Fruit fly (Drosophila melanogaster) whole organism, pupa: Measurements from ENCODE around the gene Polr1H.

Experiments
- CG10348 ChIP-seq: fragments of 200-800 bp; sonication (Bioruptor generic); IDR thresholded peaks from 2 replicates; pipeline ENCODE4 v1.3.6; 2022; ENCODE audit warnings: missing biosample characterization, missing genetic modification characterization
- CG12605 ChIP-seq: fragments of 200-800 bp; sonication (Bioruptor generic); IDR thresholded peaks from 2 replicates; pipeline ENCODE4 v1.3.6; 2022; ENCODE audit warnings: missing biosample characterization, missing genetic modification characterization
- CG13204 ChIP-seq: fragments of 200-800 bp; sonication (Bioruptor generic); optimal IDR thresholded peaks from 2 replicates; lab custom pipeline; 2018; ENCODE audit warnings: missing biosample characterization, mild to moderate bottlenecking, missing genetic modification characterization, moderate library complexity
- CG14655 ChIP-seq: fragments of 200-800 bp; sonication (Bioruptor generic); optimal IDR thresholded peaks from 3 replicates; lab custom pipeline; 2017; ENCODE audit warnings: mild to moderate bottlenecking, missing biosample characterization, missing genetic modification reagents, missing genetic modification characterization
- CG15710 ChIP-seq: fragments of 200-800 bp; sonication (Bioruptor generic); optimal IDR thresholded peaks from 2 replicates; lab custom pipeline; 2018; ENCODE audit warnings: missing biosample characterization, mild to moderate bottlenecking, missing genetic modification characterization, moderate library complexity
- CG17806 ChIP-seq: fragments of 200-800 bp; sonication (Bioruptor generic); optimal IDR thresholded peaks from 2 replicates; lab custom pipeline; 2018; ENCODE audit warnings: missing biosample characterization, mild to moderate bottlenecking, missing genetic modification characterization, moderate library complexity
- CG32121 ChIP-seq: fragments of 200-800 bp; sonication (Bioruptor generic); IDR thresholded peaks from 2 replicates; pipeline ENCODE4 v1.3.6; 2022; ENCODE audit warnings: missing biosample characterization, missing genetic modification characterization
- CG34367 ChIP-seq: fragments of 200-800 bp; sonication (Bioruptor generic); optimal IDR thresholded peaks from 2 replicates; lab custom pipeline; 2018; ENCODE audit warnings: missing biosample characterization, mild to moderate bottlenecking, missing genetic modification characterization
- CG4496 ChIP-seq: fragments of 200-800 bp; sonication (Bioruptor generic); IDR thresholded peaks from 3 replicates; pipeline ENCODE4 v1.3.6; 2022; ENCODE audit warnings: missing biosample characterization, missing genetic modification characterization
- CG8159 ChIP-seq: fragments of 200-800 bp; sonication (Bioruptor generic); optimal IDR thresholded peaks from 3 replicates; lab custom pipeline; 2018; ENCODE audit warnings: missing biosample characterization, mild to moderate bottlenecking, missing genetic modification characterization, moderate library complexity
- CG8301 ChIP-seq: fragments of 200-800 bp; sonication (Bioruptor generic); optimal IDR thresholded peaks from 2 replicates; lab custom pipeline; 2018; ENCODE audit warnings: missing biosample characterization, mild to moderate bottlenecking, missing genetic modification characterization
- CG9948 ChIP-seq: fragments of 200-800 bp; sonication (Bioruptor generic); optimal IDR thresholded peaks from 2 replicates; lab custom pipeline; 2018; ENCODE audit warnings: missing biosample characterization, mild to moderate bottlenecking, missing genetic modification characterization, moderate library complexity
- D1 ChIP-seq: fragments of 200-800 bp; sonication (Bioruptor generic); optimal IDR thresholded peaks from 2 replicates; lab custom pipeline; 2018; ENCODE audit warnings: missing biosample characterization, mild to moderate bottlenecking, missing genetic modification characterization, moderate library complexity
- EcR ChIP-seq: fragments of 200-800 bp; sonication (Bioruptor generic); optimal IDR thresholded peaks from 3 replicates; lab custom pipeline; 2019; ENCODE audit warnings: missing biosample characterization, missing genetic modification characterization, mild to moderate bottlenecking, moderate library complexity, missing genetic modification reagents
- Ets98B ChIP-seq: fragments of 200-800 bp; sonication (Bioruptor generic); IDR thresholded peaks from 2 replicates; pipeline ENCODE4 v1.3.6; 2022; ENCODE audit warnings: missing biosample characterization, missing genetic modification characterization
- Pif1A ChIP-seq: fragments of 200-800 bp; sonication (Bioruptor generic); optimal IDR thresholded peaks from 3 replicates; lab custom pipeline; 2016; ENCODE audit warnings: missing biosample characterization, missing genetic modification characterization
- Pif1B ChIP-seq: fragments of 200-800 bp; sonication (Bioruptor generic); optimal IDR thresholded peaks from 3 replicates; lab custom pipeline; 2016; ENCODE audit warnings: missing biosample characterization, missing genetic modification characterization
- Snoo ChIP-seq: fragments of 200-800 bp; sonication (Bioruptor generic); optimal IDR thresholded peaks from 3 replicates; lab custom pipeline; 2017; ENCODE audit warnings: missing biosample characterization, mild to moderate bottlenecking, missing genetic modification characterization, inconsistent platforms
- fd96Ca ChIP-seq: fragments of 200-800 bp; sonication (Bioruptor generic); IDR thresholded peaks from 3 replicates; pipeline ENCODE4 v1.3.6; 2022; ENCODE audit warnings: missing biosample characterization, missing genetic modification characterization
- gl ChIP-seq: fragments of 200-800 bp; sonication (Bioruptor generic); optimal IDR thresholded peaks from 2 replicates; lab custom pipeline; 2018; ENCODE audit warnings: missing biosample characterization, mild to moderate bottlenecking, missing genetic modification characterization
- rn ChIP-seq: fragments of 200-800 bp; sonication (Bioruptor generic); IDR thresholded peaks from 2 replicates; pipeline ENCODE4 v1.3.6; 2022; ENCODE audit warnings: missing biosample characterization, missing genetic modification characterization

Gene Polr1H

DNA sequence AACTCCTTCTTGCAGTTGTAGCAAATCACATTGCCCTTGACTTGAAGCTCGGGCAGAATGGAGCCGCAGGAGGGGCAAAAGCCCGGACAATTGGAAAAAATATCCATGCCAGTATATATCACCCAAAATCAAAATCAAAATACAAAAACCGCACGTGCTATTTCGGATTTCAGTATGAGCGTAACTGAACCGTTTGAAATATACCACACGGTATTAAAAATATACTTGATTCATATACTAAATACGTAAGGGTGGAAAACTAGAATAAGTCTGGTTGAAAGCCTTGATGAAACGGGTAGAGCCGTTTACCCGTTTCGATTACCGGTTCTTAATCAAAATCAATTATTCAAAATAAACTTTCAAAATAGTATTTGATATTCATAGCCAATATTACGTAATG is at the start of gene Polr1H:
Gene Polr1H, minus strand, starts transcription at position 188 of the 400 bp plus-strand sequence.
- TF ChIP-seq CG9948 (tag; lab: Kevin White, UChicago): no peak
- TF ChIP-seq CG4496 (GFP tag; lab: Robert Waterston, UW): no peak
- no peak for TF ChIP-seq CG12605 (GFP tag; lab: Robert Waterston, UW)
- no peak for TF ChIP-seq CG34367 (tag; lab: Kevin White, UChicago)
- no peak for TF ChIP-seq EcR (GFP tag; lab: Kevin White, UChicago)
- no peak for TF ChIP-seq D1
- no peak for TF ChIP-seq rn
- no peak for TF ChIP-seq CG8159
- no peak for TF ChIP-seq Ets98B (GFP tag; lab: Robert Waterston, UW)
- no peak for TF ChIP-seq gl (tag; lab: Kevin White, UChicago)
- TF ChIP-seq CG10348: no peak

DNA sequence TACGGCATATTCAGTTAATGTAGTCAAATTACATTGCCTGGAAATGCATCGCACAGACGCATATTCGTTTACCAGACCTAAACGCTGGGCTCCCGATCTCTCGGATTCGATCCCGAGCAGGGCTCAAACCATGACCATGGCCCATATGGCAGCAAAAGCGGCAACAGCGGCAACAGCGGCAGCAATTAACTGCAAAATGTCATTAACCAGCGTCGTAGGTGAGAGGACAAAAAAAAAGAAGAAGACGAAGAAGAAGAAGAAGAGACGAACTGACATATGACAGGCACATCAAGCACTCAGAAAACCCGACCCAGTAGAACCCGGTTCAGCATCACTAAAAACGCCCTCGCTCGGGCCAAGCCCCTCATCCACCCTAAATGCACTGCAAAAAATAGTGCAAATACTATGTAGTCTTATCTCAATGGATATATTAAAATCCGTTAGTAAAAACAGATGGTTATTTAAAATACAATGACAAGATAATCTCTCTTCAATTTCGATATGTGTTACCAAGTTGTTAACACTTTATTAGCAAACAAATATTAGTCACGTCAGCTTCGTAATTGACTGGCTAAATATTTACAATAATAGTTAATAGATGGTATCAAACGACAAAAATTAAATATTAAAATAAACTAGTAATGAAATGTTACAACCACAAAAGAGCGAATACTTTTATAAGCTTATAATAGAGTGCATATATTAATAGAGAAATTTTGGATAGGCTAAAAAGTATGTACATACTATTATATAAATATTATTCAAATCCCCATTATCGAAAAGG is 48.3 kb upstream of the Polr1H start:
- TF ChIP-seq CG9948 (tag; lab: Kevin White, UChicago) (peak; percentile 45), D1 (no peak), CG8301 (tag; lab: Kevin White, UChicago) (peak; percentile 2), CG14655 (peak; percentile 53), CG15710 (tag; lab: Kevin White, UChicago) (peak; percentile 66), CG34367 (tag; lab: Kevin White, UChicago) (peak; percentile 1), CG8159 (peak; percentile 80), EcR (GFP tag; lab: Kevin White, UChicago) (peak; percentile 63), Snoo (no peak), rn (no peak), CG17806 (peak; percentile 40)

DNA sequence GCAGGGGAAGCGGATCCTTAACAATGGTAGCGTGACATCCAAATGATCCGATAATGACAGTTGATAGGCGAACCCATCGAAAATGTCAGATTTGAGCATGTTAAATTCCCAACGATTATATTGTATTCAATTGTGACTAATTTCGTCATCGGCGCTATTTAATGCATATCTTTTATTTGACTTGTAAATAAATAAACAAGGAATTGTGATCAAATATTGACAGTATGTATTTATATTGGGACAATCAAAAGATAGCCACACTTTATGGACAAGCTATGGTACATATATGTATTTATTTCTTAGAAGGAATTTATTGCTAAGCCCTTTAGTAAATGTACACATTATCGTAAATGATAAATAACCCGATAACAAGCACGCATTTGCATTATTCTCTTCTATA is 47.5 kb upstream of the Polr1H start:
- TF ChIP-seq CG12605 (GFP tag; lab: Robert Waterston, UW) (no peak), rn (no peak), Ets98B (GFP tag; lab: Robert Waterston, UW) (no peak), CG34367 (tag; lab: Kevin White, UChicago) (no peak), CG13204 (GFP tag; lab: Kevin White, UChicago) (no peak), EcR (GFP tag; lab: Kevin White, UChicago) (no peak), fd96Ca (GFP tag; lab: Robert Waterston, UW) (no peak), CG15710 (tag; lab: Kevin White, UChicago) (no peak), Pif1A (GFP tag; lab: Kevin White, UChicago) (no peak)
- TF ChIP-seq, all 21 proteins: peak for 0

DNA sequence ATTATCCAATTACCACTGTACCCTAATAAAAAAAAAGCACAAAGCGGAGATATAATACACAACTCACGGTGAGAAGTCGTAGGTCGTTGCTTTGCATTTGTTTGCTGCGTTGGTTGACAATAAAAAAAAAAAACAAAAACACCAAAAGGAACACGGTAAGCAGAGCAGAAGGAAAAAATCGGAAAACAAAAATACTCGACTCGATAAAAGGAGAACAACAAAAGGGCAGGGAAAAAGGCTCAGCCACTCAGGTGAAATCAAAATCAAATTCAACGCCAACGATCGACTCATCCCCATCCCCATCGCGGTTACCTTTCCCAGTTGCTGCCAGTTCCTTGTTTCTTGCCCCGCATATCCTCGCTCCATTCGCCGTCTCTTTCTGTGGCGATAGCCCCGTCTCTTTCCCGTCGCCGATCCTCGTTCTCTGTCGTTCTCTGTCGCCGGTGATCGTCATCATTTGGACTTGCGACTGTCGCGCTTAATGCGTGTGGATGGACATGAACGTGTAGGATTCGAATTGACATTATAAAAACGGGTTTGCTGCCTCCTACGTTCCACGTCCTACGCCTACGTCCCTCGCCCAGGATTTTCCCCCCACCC is 46.9 kb upstream of the Polr1H start:
- peak; percentile 48 for TF ChIP-seq CG34367 (tag; lab: Kevin White, UChicago)
- TF ChIP-seq Pif1B (GFP tag; lab: Kevin White, UChicago): no peak
- TF ChIP-seq CG12605 (GFP tag; lab: Robert Waterston, UW): 0 out of 2 replicates have a peak, but pooled peaks have one; percentile 36
- no peak for TF ChIP-seq CG8301 (tag; lab: Kevin White, UChicago)
- no peak for TF ChIP-seq CG10348
- TF ChIP-seq CG14655: peak; percentile 4
- TF ChIP-seq CG32121: no peak
- no peak for TF ChIP-seq Snoo
- TF ChIP-seq gl (tag; lab: Kevin White, UChicago): peak; percentile 85
- TF ChIP-seq CG13204 (GFP tag; lab: Kevin White, UChicago): peak; percentile 54
- TF ChIP-seq D1: no peak
- 0 out of 3 replicates have a peak, but pooled peaks have one; percentile 40 for TF ChIP-seq CG4496 (GFP tag; lab: Robert Waterston, UW)
- TF ChIP-seq EcR (GFP tag; lab: Kevin White, UChicago): peak; percentile 80

DNA sequence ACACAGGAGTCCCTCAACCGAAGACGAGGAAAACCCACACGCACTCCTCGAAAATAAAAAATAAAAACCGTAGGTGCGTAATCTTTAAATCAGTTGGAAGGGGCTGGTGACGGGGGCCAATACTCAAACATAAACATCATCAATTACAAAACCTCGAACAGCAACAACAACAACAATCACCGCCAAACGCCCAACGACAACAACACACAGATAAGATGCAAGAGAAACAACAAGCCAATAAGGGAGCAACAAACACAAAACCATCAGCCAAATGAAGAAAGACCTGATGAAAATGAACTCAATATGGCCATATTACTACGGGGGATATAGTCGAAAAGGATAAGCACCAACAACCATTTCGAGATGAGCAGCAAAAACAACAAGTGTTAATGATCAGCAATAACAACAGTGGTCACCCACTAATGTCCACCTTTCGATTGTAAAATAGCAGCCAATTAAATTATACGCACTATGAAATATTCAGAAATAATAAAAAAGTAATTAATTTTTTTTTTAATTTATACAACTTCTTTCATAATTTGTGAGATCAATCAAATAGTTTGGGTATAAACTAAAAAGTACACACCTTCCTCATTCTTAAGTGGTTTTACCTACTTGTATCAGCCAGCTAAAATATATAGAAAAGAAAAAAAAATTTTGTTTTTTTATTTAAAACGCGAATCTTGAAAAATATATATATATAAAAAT is 46.2 kb upstream of the Polr1H start:
- TF ChIP-seq CG12605 (GFP tag; lab: Robert Waterston, UW) (no peak), CG8301 (tag; lab: Kevin White, UChicago) (no peak), CG4496 (GFP tag; lab: Robert Waterston, UW) (no peak), CG13204 (GFP tag; lab: Kevin White, UChicago) (no peak), CG17806 (peak; percentile 91), EcR (GFP tag; lab: Kevin White, UChicago) (no peak), fd96Ca (GFP tag; lab: Robert Waterston, UW) (0 out of 3 replicates have a peak, but pooled peaks have one; percentile 10), CG32121 (no peak), CG15710 (tag; lab: Kevin White, UChicago) (peak; percentile 50), CG9948 (tag; lab: Kevin White, UChicago) (peak; percentile 74), rn (no peak), Ets98B (GFP tag; lab: Robert Waterston, UW) (no peak), gl (tag; lab: Kevin White, UChicago) (no peak), Pif1A (GFP tag; lab: Kevin White, UChicago) (no peak), D1 (peak; percentile 90), CG10348 (no peak), Snoo (no peak), CG34367 (tag; lab: Kevin White, UChicago) (peak; percentile 11), CG8159 (peak; percentile 95), Pif1B (GFP tag; lab: Kevin White, UChicago) (peak; percentile 38), CG14655 (peak; percentile 73)
